Worm (Caenorhabditis elegans): Measurements from ENCODE around the gene Y54G2A.72.

Y54G2A.72 gene

ce11 chrIV:2823446-2823845 lies 45.5 kb downstream of the Y54G2A.72 start, which contains the start of gene clec-80:
TSS of gene clec-80 (plus strand) at chrIV:2823746.
- no peak for TF ChIP-seq Y79H2A.3 (GFP tag; conservative IDR thresholded peaks at IDR 0.05)

DNA sequence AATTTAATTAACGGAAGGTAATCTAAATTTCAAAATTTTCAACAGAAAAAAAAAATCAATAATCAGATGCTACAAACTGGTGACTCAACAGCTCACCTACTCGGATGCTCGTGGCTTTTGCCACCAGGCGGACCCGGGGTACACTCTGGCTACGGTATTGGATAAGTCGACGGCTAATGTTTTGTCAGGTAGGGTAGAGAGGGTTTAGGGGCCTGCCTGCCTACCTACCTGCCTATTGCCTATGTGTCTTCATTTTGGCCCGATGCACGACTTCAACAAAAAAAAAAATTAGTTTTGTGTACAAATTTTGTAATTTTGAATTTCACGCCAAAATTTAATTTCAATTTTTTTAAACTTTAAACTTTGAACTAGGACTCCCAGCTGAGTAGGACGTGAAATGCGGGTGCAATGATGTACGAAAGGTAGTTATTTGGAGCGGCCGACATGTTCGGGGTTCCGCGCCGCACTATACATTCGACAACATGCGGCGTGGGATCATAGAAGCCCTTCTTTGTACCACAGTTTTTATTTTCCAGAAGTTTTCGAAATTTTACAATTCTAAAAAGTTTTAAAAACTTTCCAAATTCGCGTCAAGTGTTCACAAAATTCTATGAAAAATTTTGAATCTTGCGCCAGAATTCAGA lies 47.6 kb downstream of the Y54G2A.72 start:
- TF ChIP-seq atf-7 (tag; optimal IDR thresholded peaks at IDR 0.05): peak; percentile 3
- peak; percentile 76 for TF ChIP-seq snpc-3.4 (tag; optimal IDR thresholded peaks at IDR 0.05)
- TF ChIP-seq egrh-3 (GFP tag; IDR thresholded peaks at IDR 0.05): no peak
- TF ChIP-seq snpc-4 (GFP tag; optimal IDR thresholded peaks at IDR 0.05): peak; percentile 89
- TF ChIP-seq snpc-4 (tag; optimal IDR thresholded peaks at IDR 0.05): peak; percentile 77 to 95 (median 90)
- peak; percentile 5 for TF ChIP-seq lsl-1 (GFP tag; optimal IDR thresholded peaks at IDR 0.05)
- TF ChIP-seq snpc-1.1 (tag; optimal IDR thresholded peaks at IDR 0.05; ENCODE audit: insufficient read depth): peak; percentile 94
- no peak for TF ChIP-seq nhr-90 (tag; optimal IDR thresholded peaks at IDR 0.05)
- peak; percentile 37 for TF ChIP-seq tbp1 (GFP tag; optimal IDR thresholded peaks at IDR 0.05)
- no peak for TF ChIP-seq T07F8.4 (tag; optimal IDR thresholded peaks at IDR 0.05)
- peak; percentile 45 for TF ChIP-seq snpc-1.3 (tag; optimal IDR thresholded peaks at IDR 0.05; ENCODE audit: insufficient read depth)
- peak; percentile 83 for TF ChIP-seq him-1 (tag; optimal IDR thresholded peaks at IDR 0.05)

DNA sequence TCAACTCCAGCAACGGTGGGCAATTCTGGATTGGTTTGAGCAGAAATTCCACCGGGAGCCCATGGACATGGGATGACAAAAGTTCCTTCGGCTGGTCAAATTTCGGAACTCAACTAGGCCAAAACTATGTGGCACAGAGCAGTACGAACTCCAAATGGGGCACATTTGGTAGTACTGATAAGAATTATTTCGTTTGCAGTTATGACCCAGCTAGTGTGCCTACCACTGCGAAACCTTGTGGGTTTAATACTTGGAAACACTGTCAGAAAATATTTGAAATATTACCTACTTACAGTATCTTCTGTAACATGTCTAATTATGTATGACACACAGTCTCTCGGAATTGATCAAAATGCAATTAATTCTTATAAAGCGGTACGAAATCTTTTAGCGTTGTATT lies 48.4 kb downstream of the Y54G2A.72 start:
- TF ChIP-seq nhr-80 (tag; optimal IDR thresholded peaks at IDR 0.05): peak; percentile 58
- TF ChIP-seq rcor-1 (GFP tag; IDR thresholded peaks at IDR 0.05): no peak
